Worm (Caenorhabditis elegans): ENCODE results near the gene rpl-32.

The rpl-32 gene

DNA sequence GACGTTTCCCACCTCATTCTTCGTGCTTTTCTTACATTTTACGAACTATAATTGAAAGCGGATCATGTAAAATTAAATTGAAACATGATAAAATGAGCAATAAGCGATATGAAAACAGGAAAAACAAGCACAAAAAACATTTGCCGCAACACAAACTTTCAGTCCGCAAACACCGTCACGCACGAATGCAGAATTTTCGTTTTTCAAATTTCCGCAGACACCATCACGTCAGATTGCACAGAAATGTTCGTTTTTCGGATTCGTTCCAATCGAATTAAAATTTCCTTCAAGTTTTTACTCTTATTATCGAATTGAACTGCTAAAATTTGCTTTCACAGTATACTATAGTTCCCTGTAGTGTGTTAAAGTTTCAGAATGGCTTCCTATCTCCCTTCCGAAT, 2.3 kb downstream of the rpl-32 start, which contains the start of gene chmp-7 (continued):
- TF ChIP-seq fkh-10 (GFP tag; optimal IDR thresholded peaks at IDR 0.05): peak; percentile 76
- TF ChIP-seq aha-1 (tag): peak; percentile 93
- no peak for TF ChIP-seq lim-7 (GFP tag; IDR thresholded peaks at IDR 0.05)
- no peak for TF ChIP-seq lin-39 (tag; optimal IDR thresholded peaks at IDR 0.05)
- no peak for TF ChIP-seq saeg-2 (GFP tag; IDR thresholded peaks at IDR 0.05)
- TF ChIP-seq T20F7.1 (GFP tag; optimal IDR thresholded peaks at IDR 0.05): no peak
- 0 out of 2 replicates have a peak, but pooled peaks have one; percentile 31 for TF ChIP-seq arid-1 (GFP tag; conservative IDR thresholded peaks at IDR 0.05)
- no peak for TF ChIP-seq snpc-4 (tag; optimal IDR thresholded peaks at IDR 0.05)
- no peak for TF ChIP-seq fos-1 (tag; optimal IDR thresholded peaks at IDR 0.05)
- TF ChIP-seq ces-1 (GFP tag; optimal IDR thresholded peaks at IDR 0.05): no peak
- TF ChIP-seq nhr-76 (tag; optimal IDR thresholded peaks at IDR 0.05): no peak
- TF ChIP-seq set-16 (GFP tag; IDR thresholded peaks at IDR 0.05): no peak
- no peak for TF ChIP-seq daf-12 (tag; optimal IDR thresholded peaks at IDR 0.05)
- no peak for TF ChIP-seq nhr-111 (GFP tag; optimal IDR thresholded peaks at IDR 0.05)
- no peak for TF ChIP-seq gei-8 (GFP tag; optimal IDR thresholded peaks at IDR 0.05)
- peak; percentile 2 for TF ChIP-seq nhr-48 (tag; optimal IDR thresholded peaks at IDR 0.05)
- no peak for TF ChIP-seq daf-16 (GFP tag; optimal IDR thresholded peaks at IDR 0.05)
- TF ChIP-seq daf-16 (tag; optimal IDR thresholded peaks at IDR 0.05): peak; percentile 68
- TF ChIP-seq spr-3 (GFP tag; optimal IDR thresholded peaks at IDR 0.05): no peak
- TF ChIP-seq spr-1 (tag; optimal IDR thresholded peaks at IDR 0.05): peak; percentile 37
- TF ChIP-seq lin-1 (GFP tag; IDR thresholded peaks at IDR 0.05): no peak
- peak; percentile 92 for TF ChIP-seq mes-2 (tag; optimal IDR thresholded peaks at IDR 0.05; ENCODE audit: poor library complexity, severe bottlenecking)
- TF ChIP-seq Y5F2A.4 (GFP tag; optimal IDR thresholded peaks at IDR 0.05): no peak
- peak; percentile 91 for TF ChIP-seq lin-38 (GFP tag; IDR thresholded peaks at IDR 0.05)
- peak; percentile 64; the same call in 1 of the 2 replicates for TF ChIP-seq nhr-42 (GFP tag; IDR thresholded peaks at IDR 0.05)
- TF ChIP-seq skn-1 (tag; optimal IDR thresholded peaks at IDR 0.05): no peak
- TF ChIP-seq lin-13 (GFP tag; optimal IDR thresholded peaks at IDR 0.05): peak; percentile 84
- TF ChIP-seq unc-130 (GFP tag; optimal IDR thresholded peaks at IDR 0.05): peak; percentile 75
- peak; percentile 46 for TF ChIP-seq F37D6.2 (tag; optimal IDR thresholded peaks at IDR 0.05)
- TF ChIP-seq nhr-102 (tag; optimal IDR thresholded peaks at IDR 0.05): no peak
- no peak for TF ChIP-seq F26F4.8 (GFP tag; conservative IDR thresholded peaks at IDR 0.05)
- TF ChIP-seq unc-39 (tag; optimal IDR thresholded peaks at IDR 0.05): no peak
- no peak for TF ChIP-seq mxl-2 (GFP tag; conservative IDR thresholded peaks at IDR 0.05)
- TF ChIP-seq lin-15B (tag; optimal IDR thresholded peaks at IDR 0.05): peak; percentile 44
- no peak for TF ChIP-seq ztf-7 (tag; optimal IDR thresholded peaks at IDR 0.05)
- peak; percentile 40; the same call in 1 of the 2 replicates for TF ChIP-seq Y48G9A.11 (GFP tag; IDR thresholded peaks at IDR 0.05)
- peak; percentile 17 for TF ChIP-seq pqm-1 (tag; optimal IDR thresholded peaks at IDR 0.05)
- TF ChIP-seq dpl-1 (GFP tag; optimal IDR thresholded peaks at IDR 0.05): peak; percentile 90
- TF ChIP-seq dmd-6 (GFP tag; IDR thresholded peaks at IDR 0.05): peak; percentile 64
- TF ChIP-seq vab-7 (GFP tag; IDR thresholded peaks at IDR 0.05): no peak; the same call in 1 of the 2 replicates
- no peak for TF ChIP-seq F10B5.3 (tag; optimal IDR thresholded peaks at IDR 0.05)
- no peak for TF ChIP-seq nhr-41 (GFP tag; IDR thresholded peaks at IDR 0.05)
- TF ChIP-seq lir-3 (tag; optimal IDR thresholded peaks at IDR 0.05): no peak
- peak; percentile 50; the same call in 1 of the 2 replicates for TF ChIP-seq ctbp-1 (GFP tag; IDR thresholded peaks at IDR 0.05)
- 0 out of 2 replicates have a peak, but pooled peaks have one; percentile 15 for TF ChIP-seq Y105C5A.15 (GFP tag; IDR thresholded peaks at IDR 0.05)
- TF ChIP-seq nhr-28 (tag; optimal IDR thresholded peaks at IDR 0.05): peak; percentile 79
- peak; percentile 92 for TF ChIP-seq mep-1 (tag; optimal IDR thresholded peaks at IDR 0.05)
- TF ChIP-seq dmd-8 (GFP tag; IDR thresholded peaks at IDR 0.05): no peak
- TF ChIP-seq tag-97 (GFP tag; IDR thresholded peaks at IDR 0.05): no peak
- no peak for TF ChIP-seq ZK546.5 (tag; optimal IDR thresholded peaks at IDR 0.05)
- TF ChIP-seq pha-4 (GFP tag; IDR thresholded peaks at IDR 0.05): no peak
- TF ChIP-seq pha-4 (tag; optimal IDR thresholded peaks at IDR 0.05): peak; percentile 89
- no peak for TF ChIP-seq php-3 (GFP tag; IDR thresholded peaks at IDR 0.05)

All from whole organism, L4 larva.